Fruit fly (Drosophila melanogaster): Measurements from ENCODE around the gene mtgo.

Gene mtgo

dm6 chr2L:16587654-16588348, 43.0 kb downstream of the mtgo start:
- TF ChIP-seq Myc (optimal IDR thresholded peaks at IDR 0.05) (no peak), insv (optimal IDR thresholded peaks at IDR 0.05) (no peak), ttk (optimal IDR thresholded peaks at IDR 0.05) (no peak), h (optimal IDR thresholded peaks at IDR 0.05) (no peak), psq (optimal IDR thresholded peaks at IDR 0.05) (no peak), Sin3A (optimal IDR thresholded peaks at IDR 0.05) (no peak)

DNA sequence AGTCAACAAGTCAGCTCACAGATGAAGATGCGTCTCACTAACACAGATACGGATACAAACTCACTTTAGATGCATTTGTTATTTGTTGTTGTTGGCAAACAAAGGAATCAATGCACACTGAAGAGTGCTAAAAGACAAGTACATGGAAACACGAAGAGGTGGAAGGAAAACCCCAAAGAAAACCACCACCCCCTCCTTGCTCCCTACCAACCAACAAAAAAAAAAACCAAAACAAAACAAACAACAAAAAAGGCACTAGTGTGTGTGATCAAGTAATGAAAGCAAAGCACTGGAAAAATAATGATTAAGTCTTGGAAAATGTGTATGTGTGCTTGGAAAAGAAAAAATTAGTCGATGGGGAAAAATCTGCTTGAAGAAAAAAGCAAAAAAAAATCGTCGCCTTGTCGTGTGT, 43.9 kb downstream of the mtgo start:
- no peak for TF ChIP-seq Myc (optimal IDR thresholded peaks at IDR 0.05)
- TF ChIP-seq h (optimal IDR thresholded peaks at IDR 0.05), result no peak
- TF ChIP-seq psq (optimal IDR thresholded peaks at IDR 0.05), result no peak
- TF ChIP-seq Sin3A (optimal IDR thresholded peaks at IDR 0.05), result no peak
- no peak for TF ChIP-seq ttk (optimal IDR thresholded peaks at IDR 0.05)
- no peak for TF ChIP-seq insv (optimal IDR thresholded peaks at IDR 0.05)

- TF ChIP-seq h (optimal IDR thresholded peaks at IDR 0.05) (no peak), Sin3A (optimal IDR thresholded peaks at IDR 0.05) (no peak), insv (optimal IDR thresholded peaks at IDR 0.05) (no peak), Myc (optimal IDR thresholded peaks at IDR 0.05) (no peak), ttk (optimal IDR thresholded peaks at IDR 0.05) (no peak)
These were observed 45.7 kb downstream of the mtgo start for dm6 chr2L:16590345-16591107.

dm6 chr2L:16591480-16591879, 46.7 kb downstream of the mtgo start:
- TF ChIP-seq psq (optimal IDR thresholded peaks at IDR 0.05) (no peak), h (optimal IDR thresholded peaks at IDR 0.05) (no peak), Myc (optimal IDR thresholded peaks at IDR 0.05) (no peak), ttk (optimal IDR thresholded peaks at IDR 0.05) (no peak), insv (optimal IDR thresholded peaks at IDR 0.05) (no peak)

- TF ChIP-seq insv (optimal IDR thresholded peaks at IDR 0.05), result no peak
- no peak for TF ChIP-seq psq (optimal IDR thresholded peaks at IDR 0.05)
- no peak for TF ChIP-seq Myc (optimal IDR thresholded peaks at IDR 0.05)
- TF ChIP-seq h (optimal IDR thresholded peaks at IDR 0.05), result no peak
These were observed 47.1 kb downstream of the mtgo start for dm6 chr2L:16591934-16592333.

dm6 chr2L:16593895-16594468, 49.2 kb downstream of the mtgo start:
- no peak for TF ChIP-seq psq (optimal IDR thresholded peaks at IDR 0.05)
- TF ChIP-seq Sin3A (optimal IDR thresholded peaks at IDR 0.05), result no peak
- no peak for TF ChIP-seq Myc (optimal IDR thresholded peaks at IDR 0.05)
- no peak for TF ChIP-seq h (optimal IDR thresholded peaks at IDR 0.05)
- no peak for TF ChIP-seq ttk (optimal IDR thresholded peaks at IDR 0.05)
- no peak for TF ChIP-seq insv (optimal IDR thresholded peaks at IDR 0.05)

dm6 chr2L:16594628-16595027, 49.8 kb downstream of the mtgo start:
- TF ChIP-seq Sin3A (optimal IDR thresholded peaks at IDR 0.05), result no peak

DNA sequence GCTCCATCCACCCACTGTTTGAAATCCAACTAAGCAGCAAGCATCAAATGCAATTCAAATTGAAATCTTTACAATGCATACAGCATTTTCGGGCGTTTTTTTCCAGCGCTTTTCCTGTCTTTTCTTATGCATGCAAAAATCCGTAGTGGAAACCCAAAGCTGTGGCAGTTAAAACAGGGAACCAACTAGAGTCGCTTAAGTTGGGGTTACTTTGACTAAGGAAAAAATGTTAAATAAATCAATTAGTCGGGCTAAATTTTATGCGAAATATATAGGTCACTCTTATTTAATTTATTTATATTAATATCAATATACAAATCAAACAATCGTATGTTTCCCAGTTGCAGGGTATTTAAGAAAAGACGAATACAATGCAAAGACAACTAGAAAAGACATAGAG, 51.1 kb downstream of the mtgo start:
- TF ChIP-seq h (optimal IDR thresholded peaks at IDR 0.05) (no peak), ttk (optimal IDR thresholded peaks at IDR 0.05) (no peak), Myc (optimal IDR thresholded peaks at IDR 0.05) (no peak), Sin3A (optimal IDR thresholded peaks at IDR 0.05) (no peak), insv (optimal IDR thresholded peaks at IDR 0.05) (no peak), psq (optimal IDR thresholded peaks at IDR 0.05) (no peak)

- no peak for TF ChIP-seq Sin3A (optimal IDR thresholded peaks at IDR 0.05)
- no peak for TF ChIP-seq h (optimal IDR thresholded peaks at IDR 0.05)
- no peak for TF ChIP-seq insv (optimal IDR thresholded peaks at IDR 0.05)
- no peak for TF ChIP-seq psq (optimal IDR thresholded peaks at IDR 0.05)
- TF ChIP-seq Myc (optimal IDR thresholded peaks at IDR 0.05), result no peak
- no peak for TF ChIP-seq ttk (optimal IDR thresholded peaks at IDR 0.05)
These were observed 53.3 kb downstream of the mtgo start for dm6 chr2L:16597798-16598737.

- TF ChIP-seq Sin3A (optimal IDR thresholded peaks at IDR 0.05) (no peak), psq (optimal IDR thresholded peaks at IDR 0.05) (no peak), ttk (optimal IDR thresholded peaks at IDR 0.05) (no peak), h (optimal IDR thresholded peaks at IDR 0.05) (no peak), insv (optimal IDR thresholded peaks at IDR 0.05) (no peak), Myc (optimal IDR thresholded peaks at IDR 0.05) (no peak)
These were observed 53.9 kb downstream of the mtgo start for dm6 chr2L:16598738-16599124.

DNA sequence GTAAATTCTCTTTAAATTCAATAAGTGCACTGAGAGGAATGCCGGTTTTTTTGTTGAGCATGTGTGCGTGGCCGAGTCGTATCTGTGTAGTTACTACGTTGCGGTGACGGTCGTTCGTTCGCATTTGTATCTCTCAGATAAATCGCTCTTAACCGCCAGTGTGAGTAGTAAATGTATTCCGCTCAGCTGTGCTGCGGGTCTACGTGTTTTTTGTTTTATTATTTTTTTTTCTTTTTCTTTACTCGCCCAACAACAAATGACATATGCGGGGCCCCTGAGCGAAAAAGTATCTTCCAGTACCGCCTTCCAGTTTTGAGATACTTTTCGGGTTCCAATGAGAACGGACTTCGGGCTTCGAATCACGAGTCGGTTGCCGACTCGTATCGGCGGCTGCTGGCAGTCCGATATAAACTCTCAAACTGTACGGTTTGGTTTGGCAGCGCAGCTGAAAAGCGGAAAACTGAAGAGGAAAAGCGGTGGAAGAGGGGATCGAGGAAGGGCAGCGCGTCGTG, 56.8 kb downstream of the mtgo start:
- TF ChIP-seq insv (optimal IDR thresholded peaks at IDR 0.05) (no peak), Myc (optimal IDR thresholded peaks at IDR 0.05) (no peak), h (optimal IDR thresholded peaks at IDR 0.05) (no peak), Sin3A (optimal IDR thresholded peaks at IDR 0.05) (no peak), psq (optimal IDR thresholded peaks at IDR 0.05) (no peak), ttk (optimal IDR thresholded peaks at IDR 0.05) (no peak)
